Worm (Caenorhabditis elegans) whole organism, L3 larva: ENCODE measurements around the gene spat-3.

Experiments used
- R02D3.7 ChIP-seq: fragments of 150-350 bp; optimal IDR thresholded peaks from 2 replicates; lab custom pipeline; 2014; ENCODE audit warnings: missing biosample characterization, missing genetic modification characterization
- ama-1 ChIP-seq: fragments of 150-350 bp; optimal IDR thresholded peaks from 2 replicates; lab custom pipeline; 2018
- ceh-16 ChIP-seq: sonication (generic microtip); optimal IDR thresholded peaks from 2 replicates; lab custom pipeline; 2017; ENCODE audit warnings: missing biosample characterization, missing genetic modification characterization
- daf-12 ChIP-seq: fragments of 150-350 bp; optimal IDR thresholded peaks from 2 replicates; lab custom pipeline; 2014; ENCODE audit warnings: missing biosample characterization, missing genetic modification reagents, missing genetic modification characterization
- egl-5 ChIP-seq: fragments of 150-350 bp; optimal IDR thresholded peaks from 2 replicates; lab custom pipeline; 2017; ENCODE audit warnings: missing biosample characterization, missing genetic modification reagents, missing genetic modification characterization, inconsistent platforms
- elt-1 ChIP-seq: fragments of 150-350 bp; optimal IDR thresholded peaks from 2 replicates; lab custom pipeline; 2014; ENCODE audit warnings: missing biosample characterization, missing genetic modification characterization
- elt-2 ChIP-seq: sonication (generic microtip); optimal IDR thresholded peaks from 2 replicates; lab custom pipeline; 2016; ENCODE audit warnings: missing genetic modification reagents, mild to moderate bottlenecking, missing genetic modification characterization, missing compliant biosample characterization
- elt-3 ChIP-seq, 3 experiments: fragments of 150-350 bp in 1 of 3; sonication (generic microtip) in 2 of 3; optimal IDR thresholded peaks; 2 replicates in 2 of 3; 4 replicates in 1 of 3; lab custom pipeline; 2014 to 2017; ENCODE audit warnings: missing biosample characterization in 3 of 3, missing genetic modification characterization in 3 of 3
- fkh-2 ChIP-seq: fragments of 150-350 bp; optimal IDR thresholded peaks from 2 replicates; lab custom pipeline; 2014; ENCODE audit warnings: missing biosample characterization, missing genetic modification reagents, missing genetic modification characterization
- fos-1 ChIP-seq: fragments of 150-350 bp; optimal IDR thresholded peaks from 2 replicates; lab custom pipeline; 2014; ENCODE audit warnings: missing biosample characterization, missing genetic modification characterization
- hmg-11 ChIP-seq: sonication (generic microtip); optimal IDR thresholded peaks from 2 replicates; lab custom pipeline; 2016; ENCODE audit warnings: missing genetic modification characterization, missing compliant biosample characterization
- jun-1 ChIP-seq: fragments of 150-350 bp; optimal IDR thresholded peaks from 2 replicates; lab custom pipeline; 2014; ENCODE audit warnings: missing biosample characterization, missing genetic modification reagents, missing genetic modification characterization
- lin-15B ChIP-seq: fragments of 150-350 bp; optimal IDR thresholded peaks from 2 replicates; lab custom pipeline; 2014; ENCODE audit warnings: missing biosample characterization, missing genetic modification characterization
- lin-39 ChIP-seq: fragments of 150-350 bp; optimal IDR thresholded peaks from 2 replicates; lab custom pipeline; 2018; ENCODE audit warnings: missing biosample characterization, missing genetic modification reagents, missing genetic modification characterization
- mdl-1 ChIP-seq: fragments of 150-350 bp; optimal IDR thresholded peaks from 2 replicates; lab custom pipeline; 2014; ENCODE audit warnings: missing biosample characterization, missing genetic modification characterization
- nfya-1 ChIP-seq: sonication (generic microtip); optimal IDR thresholded peaks from 2 replicates; lab custom pipeline; 2017; ENCODE audit warnings: missing genetic modification characterization, mild to moderate bottlenecking, missing compliant biosample characterization, antibody characterized with exemption, moderate library complexity; ENCODE audit not compliant: insufficient read depth
- nhr-11 ChIP-seq: fragments of 150-350 bp; optimal IDR thresholded peaks from 2 replicates; lab custom pipeline; 2014; ENCODE audit warnings: missing biosample characterization, missing genetic modification characterization
- nhr-23 ChIP-seq: fragments of 150-350 bp; optimal IDR thresholded peaks from 2 replicates; lab custom pipeline; 2014; ENCODE audit warnings: missing biosample characterization, missing genetic modification reagents, missing genetic modification characterization
- nhr-25 ChIP-seq: sonication (generic microtip); optimal IDR thresholded peaks from 2 replicates; lab custom pipeline; 2017; ENCODE audit warnings: missing biosample characterization, missing genetic modification characterization
- nhr-28 ChIP-seq: fragments of 150-350 bp; optimal IDR thresholded peaks from 2 replicates; lab custom pipeline; 2014; ENCODE audit warnings: missing biosample characterization, missing genetic modification characterization
- nhr-43 ChIP-seq: sonication (generic microtip); optimal IDR thresholded peaks from 2 replicates; lab custom pipeline; 2016; ENCODE audit warnings: mild to moderate bottlenecking, missing genetic modification characterization, missing compliant biosample characterization; ENCODE audit not compliant: poor library complexity, severe bottlenecking
- nhr-76 ChIP-seq: fragments of 150-350 bp; sonication (generic microtip); optimal IDR thresholded peaks from 5 replicates; lab custom pipeline; 2014; ENCODE audit warnings: missing biosample characterization, missing genetic modification characterization
- pha-4 ChIP-seq: fragments of 150-350 bp; optimal IDR thresholded peaks from 2 replicates; lab custom pipeline; 2014; ENCODE audit warnings: missing biosample characterization, missing genetic modification reagents, missing genetic modification characterization
- pqm-1 ChIP-seq: fragments of 150-350 bp; optimal IDR thresholded peaks from 2 replicates; lab custom pipeline; 2017; ENCODE audit warnings: missing biosample characterization, missing genetic modification characterization, inconsistent platforms
- skn-1 ChIP-seq: fragments of 150-350 bp; optimal IDR thresholded peaks from 2 replicates; lab custom pipeline; 2014; ENCODE audit warnings: missing biosample characterization, missing genetic modification characterization
- snpc-4 ChIP-seq: fragments of 150-350 bp; optimal IDR thresholded peaks from 2 replicates; lab custom pipeline; 2014; ENCODE audit warnings: missing biosample characterization, missing genetic modification characterization
- tbx-2 ChIP-seq: sonication (generic microtip); optimal IDR thresholded peaks from 2 replicates; lab custom pipeline; 2016; ENCODE audit warnings: mild to moderate bottlenecking, missing genetic modification characterization, missing compliant biosample characterization
- unc-39 ChIP-seq: sonication (generic microtip); optimal IDR thresholded peaks from 4 replicates; lab custom pipeline; 2017; ENCODE audit warnings: missing biosample characterization, missing genetic modification characterization
- unc-62 ChIP-seq: fragments of 150-350 bp; sonication (generic microtip); optimal IDR thresholded peaks from 4 replicates; lab custom pipeline; 2014; ENCODE audit warnings: missing biosample characterization, missing genetic modification reagents, missing genetic modification characterization
- zag-1 ChIP-seq: fragments of 150-350 bp; optimal IDR thresholded peaks from 2 replicates; lab custom pipeline; 2014; ENCODE audit warnings: missing biosample characterization, missing genetic modification characterization
- ztf-11 ChIP-seq: fragments of 150-350 bp; optimal IDR thresholded peaks from 2 replicates; lab custom pipeline; 2014; ENCODE audit warnings: missing biosample characterization, missing genetic modification characterization
- ztf-4 ChIP-seq: fragments of 150-350 bp; optimal IDR thresholded peaks from 2 replicates; lab custom pipeline; 2014; ENCODE audit warnings: missing biosample characterization, missing genetic modification characterization

The spat-3 gene

DNA sequence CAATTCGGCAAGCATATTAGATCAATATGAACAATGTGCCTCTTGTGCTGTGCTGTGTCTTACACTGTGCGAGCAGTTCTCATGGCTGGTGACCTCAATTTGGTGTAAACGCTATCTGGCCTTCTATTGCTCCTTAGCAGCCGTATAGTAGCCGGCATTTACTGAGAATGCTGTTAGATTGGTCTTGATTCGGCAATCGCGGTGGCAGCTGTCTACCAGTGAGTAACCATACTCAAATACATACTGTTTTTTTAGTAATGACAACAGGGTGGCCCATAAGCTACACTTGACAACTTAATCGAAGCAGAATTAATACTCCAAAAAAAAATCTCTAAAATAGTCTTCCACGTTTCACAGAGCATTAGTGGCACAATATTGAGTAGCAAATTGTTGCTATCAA, 41.4 kb upstream of the spat-3 start, which contains the start of gene C46C11.4:
Gene C46C11.4 (minus strand): TSS at position 101 of the 400 bp plus-strand sequence.
- TF ChIP-seq elt-3 (tag; optimal IDR thresholded peaks at IDR 0.05; lab: Kevin White, UChicago): no peak
- TF ChIP-seq daf-12: no peak
- no peak for TF ChIP-seq nhr-43 (tag; lab: Kevin White, UChicago)
- TF ChIP-seq elt-1: no peak
- no peak for TF ChIP-seq nhr-11 (tag; lab: Kevin White, UChicago)
- no peak for TF ChIP-seq ceh-16 (tag; lab: Kevin White, UChicago)
- no peak for TF ChIP-seq elt-2 (tag; lab: Kevin White, UChicago)
- no peak for TF ChIP-seq skn-1 (tag; lab: Kevin White, UChicago)
- no peak for TF ChIP-seq zag-1 (tag; lab: Kevin White, UChicago)
- no peak for TF ChIP-seq nhr-76 (tag; lab: Kevin White, UChicago)
- no peak for TF ChIP-seq ztf-4 (tag; lab: Kevin White, UChicago)
- TF ChIP-seq fkh-2 (tag; lab: Kevin White, UChicago): no peak
- no peak for TF ChIP-seq jun-1 (tag; lab: Kevin White, UChicago)

DNA sequence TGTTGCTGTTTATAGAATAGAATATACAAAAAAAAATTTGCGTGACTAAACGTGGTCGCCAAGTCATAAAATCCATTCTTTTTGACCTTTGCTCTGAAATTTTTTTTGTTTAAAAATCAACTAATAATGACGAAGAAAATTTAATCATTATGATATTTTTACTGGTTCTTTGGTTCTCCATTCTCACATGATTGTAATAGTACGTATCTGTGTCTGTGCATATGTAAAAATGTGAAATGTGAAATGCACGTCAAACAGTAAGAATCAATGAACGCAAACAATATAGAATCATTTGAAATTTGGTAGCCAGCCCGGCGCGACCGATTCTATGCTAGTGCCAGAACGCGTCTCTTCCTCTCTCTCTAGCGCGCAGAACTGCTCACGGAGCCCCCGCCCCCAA, 31.1 kb upstream of the spat-3 start, which contains the start of gene hosl-1:
Gene hosl-1 (plus strand): TSS at position 301 of the 400 bp plus-strand sequence.
- TF ChIP-seq fkh-2 (tag; lab: Kevin White, UChicago) (no peak), fos-1 (tag; lab: Kevin White, UChicago) (no peak), nhr-28 (tag; lab: Kevin White, UChicago) (no peak), pha-4 (tag; lab: Kevin White, UChicago) (peak; percentile 11), ztf-11 (no peak), lin-15B (tag; lab: Kevin White, UChicago) (no peak), nhr-76 (tag; lab: Kevin White, UChicago) (no peak), pqm-1 (tag; lab: Kevin White, UChicago) (peak; percentile 3), elt-3 (tag; optimal IDR thresholded peaks at IDR 0.05; lab: Kevin White, UChicago) (no peak), zag-1 (tag; lab: Kevin White, UChicago) (no peak), elt-2 (tag; lab: Kevin White, UChicago) (no peak), elt-1 (no peak)

DNA sequence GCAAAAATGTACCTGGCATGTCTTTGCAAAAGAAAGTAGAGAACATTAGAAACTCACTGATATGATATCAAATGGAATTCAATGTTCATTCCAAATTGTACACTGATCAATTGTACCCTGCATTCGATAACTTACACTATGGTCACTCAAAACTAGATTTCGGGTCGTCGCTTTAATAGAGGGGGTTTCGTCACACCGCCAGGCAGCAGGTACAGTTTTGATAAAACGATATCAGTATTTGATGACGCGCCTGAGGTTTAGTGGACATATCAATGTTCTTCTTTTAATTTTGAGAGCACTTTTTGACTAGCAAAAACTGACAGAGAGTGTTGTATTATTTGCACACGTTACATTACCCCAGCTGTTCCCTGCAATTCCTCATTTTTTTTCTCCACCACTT, 30.4 kb upstream of the spat-3 start:
- TF ChIP-seq unc-39 (tag; lab: Kevin White, UChicago) (no peak), elt-1 (no peak), elt-3 (tag; optimal IDR thresholded peaks at IDR 0.05; lab: Kevin White, UChicago) (no peak), snpc-4 (tag; lab: Kevin White, UChicago) (no peak), nhr-25 (tag; lab: Kevin White, UChicago) (no peak), elt-2 (tag; lab: Kevin White, UChicago) (peak; percentile 63), zag-1 (tag; lab: Kevin White, UChicago) (no peak), R02D3.7 (no peak), lin-39 (tag; lab: Kevin White, UChicago) (no peak), egl-5 (tag; lab: Kevin White, UChicago) (no peak), mdl-1 (no peak), pqm-1 (tag; lab: Kevin White, UChicago) (peak; percentile 29), pha-4 (tag; lab: Kevin White, UChicago) (no peak)

DNA sequence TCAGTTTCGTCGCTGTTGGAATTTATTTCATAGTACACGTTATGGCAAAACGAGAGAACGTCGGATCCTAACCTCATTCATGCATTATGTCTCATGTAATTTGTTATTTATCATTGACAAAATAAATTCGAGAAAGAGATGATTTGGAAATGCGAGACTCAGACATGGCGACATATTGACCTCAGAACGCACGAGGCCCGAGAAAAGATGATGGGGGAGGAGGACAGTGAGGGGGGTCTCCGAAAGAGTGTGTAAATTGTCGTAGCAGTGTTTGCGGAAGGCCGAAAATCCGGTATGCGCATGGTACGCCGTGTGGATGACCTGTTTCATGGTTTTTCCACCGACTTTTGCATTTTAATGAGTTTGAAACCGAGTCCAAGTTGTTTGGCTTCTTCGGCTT, 29.9 kb upstream of the spat-3 start:
- TF ChIP-seq pha-4 (tag; lab: Kevin White, UChicago) (peak; percentile 56), hmg-11 (tag; lab: Kevin White, UChicago) (peak; percentile 55), lin-39 (tag; lab: Kevin White, UChicago) (no peak), ama-1 (lab: Kevin White, UChicago) (no peak), tbx-2 (tag; lab: Kevin White, UChicago) (peak; percentile 11), nhr-25 (tag; lab: Kevin White, UChicago) (peak; percentile 61), nfya-1 (peak; percentile 52), egl-5 (tag; lab: Kevin White, UChicago) (peak; percentile 38), elt-2 (tag; lab: Kevin White, UChicago) (no peak), mdl-1 (no peak), nhr-23 (tag; lab: Kevin White, UChicago) (peak; percentile 80)

DNA sequence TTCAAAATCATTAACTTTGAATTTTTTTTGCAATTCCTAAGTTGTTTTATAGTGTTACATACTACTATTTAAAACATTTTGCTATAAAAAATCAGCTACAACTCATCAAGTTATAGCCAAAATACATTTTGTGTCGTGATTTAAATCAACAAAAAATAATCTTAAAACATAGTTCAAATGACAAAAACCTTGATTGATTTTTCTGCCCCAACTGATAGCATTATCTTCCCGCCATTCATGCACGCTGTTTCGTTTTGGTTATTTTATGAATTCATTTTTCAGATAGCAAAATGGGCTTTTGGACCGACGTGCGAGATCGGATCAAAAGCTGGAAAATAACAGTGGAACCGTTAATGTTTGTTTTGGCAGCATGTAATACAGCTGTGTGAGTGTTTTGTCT, 26.4 kb upstream of the spat-3 start, which contains the start of gene slcr-46.1:
Gene slcr-46.1 (plus strand): TSS at position 274 of the 400 bp plus-strand sequence.
- TF ChIP-seq elt-2 (tag; lab: Kevin White, UChicago) (peak; percentile 56), hmg-11 (tag; lab: Kevin White, UChicago) (no peak), unc-62 (GFP tag; lab: Kevin White, UChicago) (no peak), pqm-1 (tag; lab: Kevin White, UChicago) (peak; percentile 38)
